Worm (Caenorhabditis elegans) whole organism, L4 larva: ENCODE results near the gene slcr-46.3.

Source experiments
- R02D3.7 ChIP-seq: fragments of 150-350 bp; sonication (generic microtip); optimal IDR thresholded peaks from 3 replicates; lab custom pipeline; 2014; ENCODE audit warnings: missing biosample characterization, missing genetic modification characterization
- T20F7.1 ChIP-seq: fragments of 200-800 bp; sonication (Bioruptor generic); optimal IDR thresholded peaks from 2 replicates; lab custom pipeline; 2018; ENCODE audit warnings: mild to moderate bottlenecking, missing genetic modification characterization, missing compliant biosample characterization
- Y105C5A.15 ChIP-seq: fragments of 200-800 bp; sonication (Bioruptor generic); IDR thresholded peaks from 2 replicates; pipeline ENCODE4 v1.3.6; 2022; ENCODE audit warnings: missing genetic modification characterization, missing compliant biosample characterization
- Y5F2A.4 ChIP-seq: fragments of 200-800 bp; sonication (Bioruptor generic); optimal IDR thresholded peaks from 2 replicates; lab custom pipeline; 2018; ENCODE audit warnings: mild to moderate bottlenecking, missing genetic modification characterization, missing compliant biosample characterization
- ZK337.2 ChIP-seq: fragments of 200-800 bp; sonication (Bioruptor generic); IDR thresholded peaks from 2 replicates; pipeline ENCODE4 v1.3.6; 2022; ENCODE audit warnings: missing genetic modification reagents, missing genetic modification characterization, missing compliant biosample characterization
- aly-2 ChIP-seq: sonication (generic microtip); optimal IDR thresholded peaks from 2 replicates; lab custom pipeline; 2018; ENCODE audit warnings: missing biosample characterization, missing genetic modification characterization
- attf-4 ChIP-seq: sonication (generic microtip); optimal IDR thresholded peaks from 3 replicates; lab custom pipeline; 2017; ENCODE audit warnings: missing biosample characterization, missing genetic modification characterization
- ceh-32 ChIP-seq: sonication (generic microtip); optimal IDR thresholded peaks from 2 replicates; lab custom pipeline; 2016; ENCODE audit warnings: mild to moderate bottlenecking, missing genetic modification characterization, missing compliant biosample characterization; ENCODE audit not compliant: poor library complexity
- ceh-62 ChIP-seq: sonication (generic microtip); optimal IDR thresholded peaks from 2 replicates; lab custom pipeline; 2017; ENCODE audit warnings: missing biosample characterization, missing genetic modification characterization
- ceh-82 ChIP-seq: sonication (generic microtip); optimal IDR thresholded peaks from 2 replicates; lab custom pipeline; 2017; ENCODE audit warnings: missing biosample characterization, missing genetic modification characterization
- ces-1 ChIP-seq: fragments of 150-350 bp; sonication (generic microtip); optimal IDR thresholded peaks from 4 replicates; lab custom pipeline; 2014; ENCODE audit warnings: missing biosample characterization, missing genetic modification reagents, missing genetic modification characterization
- cey-2 ChIP-seq: sonication (generic microtip); optimal IDR thresholded peaks from 3 replicates; lab custom pipeline; 2017; ENCODE audit warnings: missing genetic modification characterization, mild to moderate bottlenecking, missing compliant biosample characterization, antibody characterized with exemption, borderline replicate concordance; ENCODE audit not compliant: insufficient read depth
- daf-12 ChIP-seq: fragments of 150-350 bp; optimal IDR thresholded peaks from 2 replicates; lab custom pipeline; 2014; ENCODE audit warnings: missing biosample characterization, missing genetic modification reagents, missing genetic modification characterization
- daf-16 ChIP-seq, 3 experiments: sonication (generic microtip); optimal IDR thresholded peaks; 2 replicates each; lab custom pipeline; 2016 to 2017; ENCODE audit warnings: missing genetic modification characterization in 3 of 3, missing genetic modification reagents in 3 of 3, mild to moderate bottlenecking in 2 of 3, missing compliant biosample characterization in 2 of 3, missing biosample characterization in 1 of 3, moderate library complexity in 1 of 3
- daf-19 ChIP-seq: fragments of 200-800 bp; sonication (Bioruptor generic); conservative IDR thresholded peaks from 2 replicates; pipeline ENCODE4 v1.3.6; 2022; ENCODE audit warnings: missing genetic modification characterization, missing compliant biosample characterization
- dmd-6 ChIP-seq: fragments of 200-800 bp; sonication (Bioruptor generic); IDR thresholded peaks from 2 replicates; pipeline ENCODE4 v1.3.6; 2022; ENCODE audit warnings: missing genetic modification reagents, missing genetic modification characterization, missing compliant biosample characterization
- dmd-8 ChIP-seq: fragments of 200-800 bp; sonication (Bioruptor generic); IDR thresholded peaks from 2 replicates; pipeline ENCODE4 v1.3.6; 2022; ENCODE audit warnings: missing genetic modification characterization, missing compliant biosample characterization
- dpl-1 ChIP-seq: fragments of 150-350 bp; optimal IDR thresholded peaks from 2 replicates; lab custom pipeline; 2014; ENCODE audit warnings: missing biosample characterization, missing genetic modification reagents, missing genetic modification characterization
- fkh-10 ChIP-seq: fragments of 150-350 bp; optimal IDR thresholded peaks from 2 replicates; lab custom pipeline; 2014; ENCODE audit warnings: missing biosample characterization, missing genetic modification reagents, missing genetic modification characterization
- fos-1 ChIP-seq: fragments of 150-350 bp; optimal IDR thresholded peaks from 2 replicates; lab custom pipeline; 2014; ENCODE audit warnings: missing biosample characterization, missing genetic modification characterization
- gei-8 ChIP-seq: fragments of 200-800 bp; sonication (Bioruptor generic); optimal IDR thresholded peaks from 2 replicates; lab custom pipeline; 2018; ENCODE audit warnings: mild to moderate bottlenecking, missing genetic modification characterization, missing compliant biosample characterization
- hlh-11 ChIP-seq: fragments of 200-800 bp; sonication (Bioruptor generic); optimal IDR thresholded peaks from 2 replicates; lab custom pipeline; 2018; ENCODE audit warnings: mild to moderate bottlenecking, missing genetic modification characterization, missing compliant biosample characterization
- hlh-30 ChIP-seq: sonication (generic microtip); optimal IDR thresholded peaks from 2 replicates; lab custom pipeline; 2017; ENCODE audit warnings: antibody characterized with exemption, mild to moderate bottlenecking, missing genetic modification characterization, missing compliant biosample characterization; ENCODE audit not compliant: insufficient read depth
- hmg-1.1 ChIP-seq: fragments of 200-800 bp; sonication (Bioruptor generic); IDR thresholded peaks from 2 replicates; pipeline ENCODE4 v1.3.6; 2022; ENCODE audit warnings: missing genetic modification reagents, missing genetic modification characterization, missing compliant biosample characterization
- lin-38 ChIP-seq: fragments of 200-800 bp; sonication (Bioruptor generic); IDR thresholded peaks from 2 replicates; pipeline ENCODE4 v1.3.6; 2022; ENCODE audit warnings: missing genetic modification reagents, missing genetic modification characterization, missing compliant biosample characterization
- mdl-1 ChIP-seq, 2 experiments: fragments of 150-350 bp in 1 of 2; sonication (generic microtip) in 1 of 2; optimal IDR thresholded peaks; 2 replicates each; lab custom pipeline; 2014 to 2017; ENCODE audit warnings: missing biosample characterization in 2 of 2, missing genetic modification characterization in 2 of 2
- mdt-29 ChIP-seq: fragments of 200-800 bp; sonication (Bioruptor generic); IDR thresholded peaks from 2 replicates; pipeline ENCODE4 v1.3.6; 2022; ENCODE audit warnings: missing genetic modification reagents, missing genetic modification characterization, missing compliant biosample characterization
- mep-1 ChIP-seq: fragments of 150-350 bp; sonication (generic microtip); optimal IDR thresholded peaks from 3 replicates; lab custom pipeline; 2014; ENCODE audit warnings: missing biosample characterization, missing genetic modification characterization
- mxl-3 ChIP-seq: fragments of 200-800 bp; sonication (Bioruptor generic); optimal IDR thresholded peaks from 2 replicates; lab custom pipeline; 2018; ENCODE audit warnings: mild to moderate bottlenecking, missing genetic modification characterization, missing compliant biosample characterization
- nhr-25 ChIP-seq: sonication (generic microtip); optimal IDR thresholded peaks from 2 replicates; lab custom pipeline; 2017; ENCODE audit warnings: missing genetic modification characterization, mild to moderate bottlenecking, missing compliant biosample characterization, antibody characterized with exemption, moderate library complexity, borderline replicate concordance; ENCODE audit not compliant: insufficient read depth
- nhr-28 ChIP-seq: fragments of 150-350 bp; optimal IDR thresholded peaks from 2 replicates; lab custom pipeline; 2014; ENCODE audit warnings: missing biosample characterization, missing genetic modification characterization
- nhr-6 ChIP-seq: fragments of 150-350 bp; optimal IDR thresholded peaks from 2 replicates; lab custom pipeline; 2014; ENCODE audit warnings: missing biosample characterization, missing genetic modification characterization
- sdz-12 ChIP-seq: fragments of 200-800 bp; sonication (Bioruptor generic); optimal IDR thresholded peaks from 2 replicates; lab custom pipeline; 2018; ENCODE audit warnings: mild to moderate bottlenecking, missing genetic modification characterization, missing compliant biosample characterization
- set-16 ChIP-seq: fragments of 200-800 bp; sonication (Bioruptor generic); IDR thresholded peaks from 2 replicates; pipeline ENCODE4 v1.3.6; 2022; ENCODE audit warnings: missing genetic modification reagents, missing genetic modification characterization, missing compliant biosample characterization
- skn-1 ChIP-seq: fragments of 150-350 bp; optimal IDR thresholded peaks from 2 replicates; lab custom pipeline; 2014; ENCODE audit warnings: missing biosample characterization, missing genetic modification characterization
- snpc-1.2 ChIP-seq: fragments of 200-800 bp; sonication (Bioruptor generic); IDR thresholded peaks from 2 replicates; pipeline ENCODE4 v1.3.6; 2022; ENCODE audit warnings: missing genetic modification reagents, missing genetic modification characterization, missing compliant biosample characterization
- snpc-4 ChIP-seq: fragments of 150-350 bp; optimal IDR thresholded peaks from 2 replicates; lab custom pipeline; 2014; ENCODE audit warnings: missing biosample characterization, missing genetic modification characterization
- spr-1 ChIP-seq: sonication (generic microtip); optimal IDR thresholded peaks from 2 replicates; lab custom pipeline; 2016; ENCODE audit warnings: mild to moderate bottlenecking, missing genetic modification characterization, missing compliant biosample characterization
- tag-97 ChIP-seq: fragments of 200-800 bp; sonication (Bioruptor generic); IDR thresholded peaks from 2 replicates; pipeline ENCODE4 v1.3.6; 2022; ENCODE audit warnings: missing genetic modification characterization, missing compliant biosample characterization
- unc-62 ChIP-seq, 3 experiments: fragments of 150-350 bp in 1 of 3; sonication (generic microtip); optimal IDR thresholded peaks in 2 of 3; peaks in 1 of 3; 1 replicate in 1 of 3; 2 replicates in 2 of 3; lab custom pipeline; 2014 to 2017; ENCODE audit warnings: missing biosample characterization in 3 of 3, missing genetic modification characterization in 3 of 3, missing genetic modification reagents in 3 of 3, missing genotype in 1 of 3
- zag-1 ChIP-seq: fragments of 150-350 bp; optimal IDR thresholded peaks from 2 replicates; lab custom pipeline; 2014; ENCODE audit warnings: missing biosample characterization, missing genetic modification characterization
- zfp-3 ChIP-seq: fragments of 200-800 bp; sonication (Bioruptor generic); conservative IDR thresholded peaks from 2 replicates; pipeline ENCODE4 v1.3.6; 2022; ENCODE audit warnings: missing genetic modification reagents, missing genetic modification characterization, missing compliant biosample characterization
- ztf-11 ChIP-seq: fragments of 150-350 bp; optimal IDR thresholded peaks from 2 replicates; lab custom pipeline; 2014; ENCODE audit warnings: missing biosample characterization, missing genetic modification characterization

slcr-46.3 gene

ce11 chrV:9744934-9745333 lies 21.0 kb upstream of the slcr-46.3 start, which contains the start of gene F58E6.13:
Gene F58E6.13 (plus strand): TSS chrV:9745234.
- TF ChIP-seq attf-4 (no peak), sdz-12 (GFP tag; lab: Kevin White, UChicago) (no peak), aly-2 (tag; lab: Kevin White, UChicago) (no peak), mdt-29 (no peak), R02D3.7 (tag; lab: Kevin White, UChicago) (no peak)

ce11 chrV:9740858-9741257 lies 17.0 kb upstream of the slcr-46.3 start, which contains the start of gene sta-2:
Gene sta-2 (plus strand): TSS chrV:9741206.
- peak; percentile 50 for TF ChIP-seq nhr-28
- no peak for TF ChIP-seq ZK337.2 (GFP tag; lab: Robert Waterston, UW)
- TF ChIP-seq mdl-1 (tag; optimal IDR thresholded peaks at IDR 0.05; lab: Kevin White, UChicago), result peak in 1 of 2 experiments; percentile 26
- TF ChIP-seq nhr-25 (tag; lab: Kevin White, UChicago), result peak; percentile 31
- no peak for TF ChIP-seq mdt-29
- peak; percentile 0 for TF ChIP-seq mep-1 (tag; lab: Kevin White, UChicago)
- TF ChIP-seq Y5F2A.4, result no peak
- TF ChIP-seq gei-8 (GFP tag; lab: Kevin White, UChicago), result no peak
- no peak for TF ChIP-seq R02D3.7 (tag; lab: Kevin White, UChicago)
- TF ChIP-seq mxl-3 (GFP tag; lab: Kevin White, UChicago), result peak; percentile 5
- peak in 1 of 2 experiments; percentile 64 for TF ChIP-seq unc-62 (GFP tag; optimal IDR thresholded peaks at IDR 0.05 in 1 of 2; lab: Kevin White, UChicago)
- no peak for TF ChIP-seq unc-62 (tag; optimal IDR thresholded peaks at IDR 0.05; lab: Kevin White, UChicago)
- no peak for TF ChIP-seq tag-97 (GFP tag; lab: Robert Waterston, UW)
- peak; percentile 19 for TF ChIP-seq hlh-11 (tag; lab: Kevin White, UChicago)
- TF ChIP-seq hlh-30 (tag; lab: Kevin White, UChicago), result peak; percentile 57
- no peak for TF ChIP-seq spr-1 (tag; lab: Kevin White, UChicago)
- TF ChIP-seq fkh-10 (GFP tag; lab: Kevin White, UChicago), result no peak

ce11 chrV:9739402-9739801 lies 15.5 kb upstream of the slcr-46.3 start, which contains the start of gene marc-1:
Gene marc-1 (plus strand): TSS chrV:9739702.
- no peak for TF ChIP-seq daf-19 (GFP tag; lab: Robert Waterston, UW)
- TF ChIP-seq daf-12 (tag; lab: Kevin White, UChicago), result no peak
- no peak for TF ChIP-seq lin-38 (GFP tag; lab: Robert Waterston, UW)
- no peak for TF ChIP-seq nhr-6
- TF ChIP-seq zag-1 (tag; lab: Kevin White, UChicago), result no peak
- TF ChIP-seq snpc-1.2 (GFP tag; lab: Robert Waterston, UW), result no peak
- no peak for TF ChIP-seq ceh-82 (tag; lab: Kevin White, UChicago)
- no peak for TF ChIP-seq Y105C5A.15 (GFP tag; lab: Robert Waterston, UW)
- TF ChIP-seq set-16 (GFP tag; lab: Robert Waterston, UW), result no peak

ce11 chrV:9738077-9738705 lies 14.3 kb upstream of the slcr-46.3 start:
- TF ChIP-seq R02D3.7 (tag; lab: Kevin White, UChicago), result no peak
- no peak for TF ChIP-seq T20F7.1 (GFP tag; lab: Kevin White, UChicago)
- no peak for TF ChIP-seq dpl-1 (GFP tag; lab: Kevin White, UChicago)
- TF ChIP-seq snpc-4 (tag; lab: Kevin White, UChicago), result no peak
- TF ChIP-seq cey-2 (tag; lab: Kevin White, UChicago), result no peak
- TF ChIP-seq zfp-3 (GFP tag; lab: Robert Waterston, UW), result no peak
- TF ChIP-seq fkh-10 (GFP tag; lab: Kevin White, UChicago), result no peak
- TF ChIP-seq ztf-11 (tag; lab: Kevin White, UChicago), result no peak
- no peak for TF ChIP-seq dmd-8 (GFP tag; lab: Robert Waterston, UW)
- peak; percentile 38 for TF ChIP-seq hlh-11 (tag; lab: Kevin White, UChicago)
- no peak for TF ChIP-seq daf-16 (GFP tag; optimal IDR thresholded peaks at IDR 0.05; lab: Kevin White, UChicago)
- TF ChIP-seq daf-16 (tag; optimal IDR thresholded peaks at IDR 0.05; lab: Kevin White, UChicago), result peak; percentile 36
- TF ChIP-seq mxl-3 (GFP tag; lab: Kevin White, UChicago), result no peak
- TF ChIP-seq skn-1 (tag; lab: Kevin White, UChicago), result no peak
- peak; percentile 53 for TF ChIP-seq dmd-6 (GFP tag; lab: Robert Waterston, UW)
- no peak for TF ChIP-seq hmg-1.1 (GFP tag; lab: Robert Waterston, UW)
- TF ChIP-seq ceh-62 (tag; lab: Kevin White, UChicago), result no peak
- TF ChIP-seq ceh-32 (tag; lab: Kevin White, UChicago), result no peak
- no peak for TF ChIP-seq fos-1 (tag; lab: Kevin White, UChicago)
- TF ChIP-seq Y5F2A.4, result no peak
- TF ChIP-seq gei-8 (GFP tag; lab: Kevin White, UChicago), result no peak
- peak; percentile 32 for TF ChIP-seq nhr-28
- no peak for TF ChIP-seq ces-1 (GFP tag; lab: Kevin White, UChicago)
